Worm (Caenorhabditis elegans) whole organism, mixed stage, embryonic: ENCODE data around the gene srw-34.

ENCODE experiments used
- M03D4.4 ChIP-seq: sonication (generic microtip); optimal IDR thresholded peaks from 2 replicates; lab custom pipeline; 2017; ENCODE audit warnings: mild to moderate bottlenecking, missing genetic modification characterization, missing compliant biosample characterization
- bed-3 ChIP-seq: fragments of 200-800 bp; sonication (Bioruptor generic); optimal IDR thresholded peaks from 3 replicates; lab custom pipeline; 2018; ENCODE audit warnings: mild to moderate bottlenecking, missing genetic modification characterization, moderate library complexity, missing compliant biosample characterization
- blmp-1 ChIP-seq: fragments of 150-350 bp; optimal IDR thresholded peaks from 2 replicates; lab custom pipeline; 2014; ENCODE audit warnings: missing biosample characterization, missing genetic modification characterization
- ceh-39 ChIP-seq: fragments of 150-350 bp; optimal IDR thresholded peaks from 2 replicates; lab custom pipeline; 2014; ENCODE audit warnings: missing biosample characterization, missing genetic modification characterization
- ceh-83 ChIP-seq: fragments of 200-800 bp; sonication (Bioruptor generic); optimal IDR thresholded peaks from 2 replicates; lab custom pipeline; 2018; ENCODE audit warnings: mild to moderate bottlenecking, missing genetic modification characterization, missing compliant biosample characterization
- ces-1 ChIP-seq: fragments of 150-350 bp; optimal IDR thresholded peaks from 2 replicates; lab custom pipeline; 2014; ENCODE audit warnings: missing biosample characterization, missing genetic modification reagents, missing genetic modification characterization
- cnd-1 ChIP-seq: fragments of 200-800 bp; sonication (Bioruptor generic); optimal IDR thresholded peaks from 2 replicates; lab custom pipeline; 2018; ENCODE audit warnings: mild to moderate bottlenecking, missing genetic modification characterization, missing compliant biosample characterization
- drap-1 ChIP-seq: fragments of 200-800 bp; sonication (Bioruptor generic); optimal IDR thresholded peaks from 3 replicates; lab custom pipeline; 2018; ENCODE audit warnings: mild to moderate bottlenecking, missing genetic modification characterization, missing compliant biosample characterization
- elt-1 ChIP-seq: sonication (generic microtip); optimal IDR thresholded peaks from 2 replicates; lab custom pipeline; 2017; ENCODE audit warnings: missing genetic modification characterization, mild to moderate bottlenecking, missing compliant biosample characterization, antibody characterized with exemption, moderate library complexity, borderline replicate concordance; ENCODE audit not compliant: insufficient read depth
- elt-3 ChIP-seq: fragments of 150-350 bp; optimal IDR thresholded peaks from 2 replicates; lab custom pipeline; 2014; ENCODE audit warnings: missing biosample characterization, missing genetic modification characterization
- flh-1 ChIP-seq: fragments of 200-800 bp; sonication (Bioruptor generic); optimal IDR thresholded peaks from 2 replicates; lab custom pipeline; 2018; ENCODE audit warnings: mild to moderate bottlenecking, missing genetic modification characterization, moderate library complexity, missing compliant biosample characterization
- ham-2 ChIP-seq: fragments of 200-800 bp; sonication (Bioruptor generic); optimal IDR thresholded peaks from 2 replicates; lab custom pipeline; 2018; ENCODE audit warnings: mild to moderate bottlenecking, missing genetic modification characterization, missing compliant biosample characterization
- hlh-1 ChIP-seq: fragments of 150-350 bp; optimal IDR thresholded peaks from 2 replicates; lab custom pipeline; 2014; ENCODE audit warnings: missing biosample characterization, missing genetic modification reagents, missing genetic modification characterization
- lin-32 ChIP-seq: fragments of 200-800 bp; sonication (Bioruptor generic); optimal IDR thresholded peaks from 2 replicates; lab custom pipeline; 2018; ENCODE audit warnings: mild to moderate bottlenecking, missing genetic modification characterization, missing compliant biosample characterization
- lsy-2 ChIP-seq: fragments of 150-350 bp; optimal IDR thresholded peaks from 2 replicates; lab custom pipeline; 2014; ENCODE audit warnings: missing biosample characterization, missing genetic modification characterization
- mab-5 ChIP-seq: fragments of 150-350 bp; optimal IDR thresholded peaks from 2 replicates; lab custom pipeline; 2014; ENCODE audit warnings: missing biosample characterization, missing genetic modification characterization
- mls-2 ChIP-seq: sonication (generic microtip); optimal IDR thresholded peaks from 2 replicates; lab custom pipeline; 2016; ENCODE audit warnings: mild to moderate bottlenecking, missing genetic modification characterization, moderate library complexity, missing compliant biosample characterization
- nhr-12 ChIP-seq: fragments of 150-350 bp; optimal IDR thresholded peaks from 2 replicates; lab custom pipeline; 2014; ENCODE audit warnings: missing biosample characterization, missing genetic modification characterization
- nhr-2 ChIP-seq: fragments of 150-350 bp; optimal IDR thresholded peaks from 2 replicates; lab custom pipeline; 2014; ENCODE audit warnings: missing biosample characterization, missing genetic modification characterization
- nhr-28 ChIP-seq: fragments of 150-350 bp; optimal IDR thresholded peaks from 2 replicates; lab custom pipeline; 2014; ENCODE audit warnings: missing biosample characterization, missing genetic modification characterization
- nhr-76 ChIP-seq: sonication (generic microtip); optimal IDR thresholded peaks from 2 replicates; lab custom pipeline; 2017; ENCODE audit warnings: missing biosample characterization, missing genetic modification characterization
- sem-2 ChIP-seq: fragments of 200-800 bp; sonication (Bioruptor generic); optimal IDR thresholded peaks from 2 replicates; lab custom pipeline; 2018; ENCODE audit warnings: mild to moderate bottlenecking, missing genetic modification characterization, missing compliant biosample characterization
- sptf-1 ChIP-seq: sonication (generic microtip); optimal IDR thresholded peaks from 2 replicates; lab custom pipeline; 2017; ENCODE audit warnings: mild to moderate bottlenecking, missing genetic modification characterization, moderate library complexity, missing compliant biosample characterization
- tbx-8 ChIP-seq: fragments of 200-800 bp; sonication (Bioruptor generic); optimal IDR thresholded peaks from 2 replicates; lab custom pipeline; 2018; ENCODE audit warnings: mild to moderate bottlenecking, missing genetic modification characterization, moderate library complexity, missing compliant biosample characterization
- unc-120 ChIP-seq: sonication (generic microtip); optimal IDR thresholded peaks from 2 replicates; lab custom pipeline; 2017; ENCODE audit warnings: missing genetic modification characterization, missing compliant biosample characterization; ENCODE audit not compliant: poor library complexity, severe bottlenecking
- unc-39 ChIP-seq: fragments of 150-350 bp; optimal IDR thresholded peaks from 2 replicates; lab custom pipeline; 2014; ENCODE audit warnings: missing biosample characterization, missing genetic modification characterization
- unc-62 ChIP-seq: fragments of 150-350 bp; optimal IDR thresholded peaks from 2 replicates; lab custom pipeline; 2014; ENCODE audit warnings: missing biosample characterization, missing genetic modification reagents, missing genetic modification characterization
- zip-8 ChIP-seq: fragments of 150-350 bp; optimal IDR thresholded peaks from 2 replicates; lab custom pipeline; 2014; ENCODE audit warnings: missing biosample characterization, missing genetic modification characterization
- ztf-11 ChIP-seq: fragments of 150-350 bp; optimal IDR thresholded peaks from 2 replicates; lab custom pipeline; 2014; ENCODE audit warnings: missing biosample characterization, missing genetic modification characterization

The srw-34 gene

ce11 chrV:16552929-16553328 is 30.8 kb upstream of the srw-34 start, which contains the start of gene Y32B12B.4:
Gene Y32B12B.4 (plus strand): TSS chrV:16553327.
- TF ChIP-seq ceh-83 (GFP tag; lab: Kevin White, UChicago) (peak; percentile 21), bed-3 (GFP tag; lab: Kevin White, UChicago) (peak; percentile 29), blmp-1 (tag; lab: Kevin White, UChicago) (no peak), M03D4.4 (peak; percentile 4), sptf-1 (tag; lab: Kevin White, UChicago) (peak; percentile 67), ham-2 (GFP tag; lab: Kevin White, UChicago) (no peak), nhr-2 (tag; lab: Kevin White, UChicago) (no peak), unc-120 (tag; lab: Kevin White, UChicago) (no peak), nhr-28 (tag; lab: Kevin White, UChicago) (no peak), lin-32 (GFP tag; lab: Kevin White, UChicago) (peak; percentile 64), unc-62 (no peak), drap-1 (GFP tag; lab: Kevin White, UChicago) (peak; percentile 46), sem-2 (GFP tag; lab: Kevin White, UChicago) (peak; percentile 5), mls-2 (peak; percentile 13), cnd-1 (tag; lab: Kevin White, UChicago) (peak; percentile 65)
- TF ChIP-seq, all 35 proteins: peak for 9

- TF ChIP-seq sem-2 (GFP tag; lab: Kevin White, UChicago): no peak
- TF ChIP-seq ceh-83 (GFP tag; lab: Kevin White, UChicago): no peak
- TF ChIP-seq, all 35 proteins: peak for 0
Observed at ce11 chrV:16550680-16551079, 28.5 kb upstream of the srw-34 start, which contains the start of gene srbc-65. Gene srbc-65 (plus strand): TSS chrV:16550980.

ce11 chrV:16540657-16541056 is 18.5 kb upstream of the srw-34 start:
- TF ChIP-seq unc-120 (tag; lab: Kevin White, UChicago): no peak
- TF ChIP-seq ceh-83 (GFP tag; lab: Kevin White, UChicago): no peak
- TF ChIP-seq unc-39 (tag; lab: Kevin White, UChicago): no peak
- TF ChIP-seq cnd-1 (tag; lab: Kevin White, UChicago): no peak

ce11 chrV:16539666-16540065 is 17.5 kb upstream of the srw-34 start:
- TF ChIP-seq ceh-83 (GFP tag; lab: Kevin White, UChicago): no peak
- no peak for TF ChIP-seq tbx-8 (GFP tag; lab: Kevin White, UChicago)
- TF ChIP-seq nhr-2 (tag; lab: Kevin White, UChicago): no peak
- no peak for TF ChIP-seq elt-3 (tag; lab: Kevin White, UChicago)
- TF ChIP-seq unc-39 (tag; lab: Kevin White, UChicago): no peak
- no peak for TF ChIP-seq ham-2 (GFP tag; lab: Kevin White, UChicago)
- no peak for TF ChIP-seq lsy-2
- TF ChIP-seq ztf-11: no peak
- no peak for TF ChIP-seq zip-8 (tag; lab: Kevin White, UChicago)
- no peak for TF ChIP-seq hlh-1
- no peak for TF ChIP-seq lin-32 (GFP tag; lab: Kevin White, UChicago)
- TF ChIP-seq mab-5 (tag; lab: Kevin White, UChicago): no peak
- TF ChIP-seq, all 35 proteins: peak for 0

ce11 chrV:16537908-16538446 is 15.8 kb upstream of the srw-34 start, which contains the start of gene Y32B12B.2:
Gene Y32B12B.2 (plus strand): TSS chrV:16538396.
- no peak for TF ChIP-seq drap-1 (GFP tag; lab: Kevin White, UChicago)
- peak; percentile 11 for TF ChIP-seq sptf-1 (tag; lab: Kevin White, UChicago)
- peak; percentile 94 for TF ChIP-seq lsy-2

ce11 chrV:16536701-16537100 is 14.6 kb upstream of the srw-34 start, which contains the start of gene Y32B12B.1:
Gene Y32B12B.1 (plus strand): TSS chrV:16537001.
- TF ChIP-seq flh-1 (GFP tag; lab: Kevin White, UChicago) (no peak), nhr-28 (tag; lab: Kevin White, UChicago) (no peak), sptf-1 (tag; lab: Kevin White, UChicago) (no peak), tbx-8 (GFP tag; lab: Kevin White, UChicago) (no peak)

ce11 chrV:16535172-16535571 is 13.0 kb upstream of the srw-34 start, which contains the start of gene Y32B12B.8:
Gene Y32B12B.8 (plus strand): TSS chrV:16535472.
- TF ChIP-seq nhr-28 (tag; lab: Kevin White, UChicago) (no peak), ztf-11 (no peak), unc-39 (tag; lab: Kevin White, UChicago) (no peak), blmp-1 (tag; lab: Kevin White, UChicago) (no peak), nhr-76 (tag; lab: Kevin White, UChicago) (no peak), sptf-1 (tag; lab: Kevin White, UChicago) (no peak), drap-1 (GFP tag; lab: Kevin White, UChicago) (no peak), cnd-1 (tag; lab: Kevin White, UChicago) (no peak), ceh-39 (tag; lab: Kevin White, UChicago) (no peak), ces-1 (no peak), nhr-2 (tag; lab: Kevin White, UChicago) (no peak), lsy-2 (no peak), nhr-12 (no peak), elt-3 (tag; lab: Kevin White, UChicago) (no peak), elt-1 (tag; lab: Kevin White, UChicago) (no peak), mab-5 (tag; lab: Kevin White, UChicago) (no peak), sem-2 (GFP tag; lab: Kevin White, UChicago) (no peak)
